Fruit fly (Drosophila melanogaster) whole organism, pupa: ENCODE data around the gene CG42246.

ENCODE experiments used
- CG10348 ChIP-seq: fragments of 200-800 bp; sonication (Bioruptor generic); IDR thresholded peaks from 2 replicates; pipeline ENCODE4 v1.3.6; 2022; ENCODE audit warnings: missing biosample characterization, missing genetic modification characterization
- CG12605 ChIP-seq: fragments of 200-800 bp; sonication (Bioruptor generic); IDR thresholded peaks from 2 replicates; pipeline ENCODE4 v1.3.6; 2022; ENCODE audit warnings: missing biosample characterization, missing genetic modification characterization
- CG13204 ChIP-seq: fragments of 200-800 bp; sonication (Bioruptor generic); optimal IDR thresholded peaks from 2 replicates; lab custom pipeline; 2018; ENCODE audit warnings: missing biosample characterization, mild to moderate bottlenecking, missing genetic modification characterization, moderate library complexity
- CG14655 ChIP-seq: fragments of 200-800 bp; sonication (Bioruptor generic); optimal IDR thresholded peaks from 3 replicates; lab custom pipeline; 2017; ENCODE audit warnings: mild to moderate bottlenecking, missing biosample characterization, missing genetic modification reagents, missing genetic modification characterization
- CG15710 ChIP-seq: fragments of 200-800 bp; sonication (Bioruptor generic); optimal IDR thresholded peaks from 2 replicates; lab custom pipeline; 2018; ENCODE audit warnings: missing biosample characterization, mild to moderate bottlenecking, missing genetic modification characterization, moderate library complexity
- CG17806 ChIP-seq: fragments of 200-800 bp; sonication (Bioruptor generic); optimal IDR thresholded peaks from 2 replicates; lab custom pipeline; 2018; ENCODE audit warnings: missing biosample characterization, mild to moderate bottlenecking, missing genetic modification characterization, moderate library complexity
- CG32121 ChIP-seq: fragments of 200-800 bp; sonication (Bioruptor generic); IDR thresholded peaks from 2 replicates; pipeline ENCODE4 v1.3.6; 2022; ENCODE audit warnings: missing biosample characterization, missing genetic modification characterization
- CG34367 ChIP-seq: fragments of 200-800 bp; sonication (Bioruptor generic); optimal IDR thresholded peaks from 2 replicates; lab custom pipeline; 2018; ENCODE audit warnings: missing biosample characterization, mild to moderate bottlenecking, missing genetic modification characterization
- CG4496 ChIP-seq: fragments of 200-800 bp; sonication (Bioruptor generic); IDR thresholded peaks from 3 replicates; pipeline ENCODE4 v1.3.6; 2022; ENCODE audit warnings: missing biosample characterization, missing genetic modification characterization
- CG8159 ChIP-seq: fragments of 200-800 bp; sonication (Bioruptor generic); optimal IDR thresholded peaks from 3 replicates; lab custom pipeline; 2018; ENCODE audit warnings: missing biosample characterization, mild to moderate bottlenecking, missing genetic modification characterization, moderate library complexity
- CG8301 ChIP-seq: fragments of 200-800 bp; sonication (Bioruptor generic); optimal IDR thresholded peaks from 2 replicates; lab custom pipeline; 2018; ENCODE audit warnings: missing biosample characterization, mild to moderate bottlenecking, missing genetic modification characterization
- CG9948 ChIP-seq: fragments of 200-800 bp; sonication (Bioruptor generic); optimal IDR thresholded peaks from 2 replicates; lab custom pipeline; 2018; ENCODE audit warnings: missing biosample characterization, mild to moderate bottlenecking, missing genetic modification characterization, moderate library complexity
- D1 ChIP-seq: fragments of 200-800 bp; sonication (Bioruptor generic); optimal IDR thresholded peaks from 2 replicates; lab custom pipeline; 2018; ENCODE audit warnings: missing biosample characterization, mild to moderate bottlenecking, missing genetic modification characterization, moderate library complexity
- EcR ChIP-seq: fragments of 200-800 bp; sonication (Bioruptor generic); optimal IDR thresholded peaks from 3 replicates; lab custom pipeline; 2019; ENCODE audit warnings: missing biosample characterization, missing genetic modification characterization, mild to moderate bottlenecking, moderate library complexity, missing genetic modification reagents
- Ets98B ChIP-seq: fragments of 200-800 bp; sonication (Bioruptor generic); IDR thresholded peaks from 2 replicates; pipeline ENCODE4 v1.3.6; 2022; ENCODE audit warnings: missing biosample characterization, missing genetic modification characterization
- Pif1A ChIP-seq: fragments of 200-800 bp; sonication (Bioruptor generic); optimal IDR thresholded peaks from 3 replicates; lab custom pipeline; 2016; ENCODE audit warnings: missing biosample characterization, missing genetic modification characterization
- Pif1B ChIP-seq: fragments of 200-800 bp; sonication (Bioruptor generic); optimal IDR thresholded peaks from 3 replicates; lab custom pipeline; 2016; ENCODE audit warnings: missing biosample characterization, missing genetic modification characterization
- Snoo ChIP-seq: fragments of 200-800 bp; sonication (Bioruptor generic); optimal IDR thresholded peaks from 3 replicates; lab custom pipeline; 2017; ENCODE audit warnings: missing biosample characterization, mild to moderate bottlenecking, missing genetic modification characterization, inconsistent platforms
- fd96Ca ChIP-seq: fragments of 200-800 bp; sonication (Bioruptor generic); IDR thresholded peaks from 3 replicates; pipeline ENCODE4 v1.3.6; 2022; ENCODE audit warnings: missing biosample characterization, missing genetic modification characterization
- gl ChIP-seq: fragments of 200-800 bp; sonication (Bioruptor generic); optimal IDR thresholded peaks from 2 replicates; lab custom pipeline; 2018; ENCODE audit warnings: missing biosample characterization, mild to moderate bottlenecking, missing genetic modification characterization
- rn ChIP-seq: fragments of 200-800 bp; sonication (Bioruptor generic); IDR thresholded peaks from 2 replicates; pipeline ENCODE4 v1.3.6; 2022; ENCODE audit warnings: missing biosample characterization, missing genetic modification characterization

CG42246 gene

DNA sequence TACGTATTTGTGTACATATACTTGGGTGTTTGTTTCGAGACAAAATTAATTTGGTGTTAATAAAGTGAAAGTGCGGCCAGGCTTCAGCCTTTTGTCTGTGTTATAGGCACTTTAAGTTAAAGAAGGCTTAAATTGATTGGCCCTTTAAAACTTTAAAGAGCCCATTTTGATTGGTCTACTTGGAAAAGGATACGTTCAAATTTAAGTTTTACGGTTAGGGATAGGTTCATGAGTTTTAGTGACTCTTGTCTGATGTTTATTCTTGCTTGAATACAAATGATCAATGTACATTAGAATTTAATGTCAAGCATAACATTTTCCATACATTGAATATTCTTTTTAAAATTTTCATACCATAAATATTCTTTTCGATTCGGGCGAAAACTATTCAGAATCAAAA, 4.8 kb downstream of the CG42246 start, which contains the start of gene CG32727:
Gene CG32727 (plus strand): TSS at position 301 of the 400 bp plus-strand sequence.
- TF ChIP-seq CG10348 (GFP tag; lab: Robert Waterston, UW): no peak
- no peak for TF ChIP-seq CG4496
- TF ChIP-seq CG17806 (tag; lab: Kevin White, UChicago): no peak
- TF ChIP-seq CG12605 (GFP tag; lab: Robert Waterston, UW): no peak
- TF ChIP-seq CG15710 (tag; lab: Kevin White, UChicago): no peak
- no peak for TF ChIP-seq Ets98B (GFP tag; lab: Robert Waterston, UW)
- no peak for TF ChIP-seq CG34367 (tag; lab: Kevin White, UChicago)
- TF ChIP-seq CG9948 (tag; lab: Kevin White, UChicago): no peak
- no peak for TF ChIP-seq fd96Ca (GFP tag; lab: Robert Waterston, UW)
- no peak for TF ChIP-seq Pif1A (GFP tag; lab: Kevin White, UChicago)
- no peak for TF ChIP-seq CG8159

DNA sequence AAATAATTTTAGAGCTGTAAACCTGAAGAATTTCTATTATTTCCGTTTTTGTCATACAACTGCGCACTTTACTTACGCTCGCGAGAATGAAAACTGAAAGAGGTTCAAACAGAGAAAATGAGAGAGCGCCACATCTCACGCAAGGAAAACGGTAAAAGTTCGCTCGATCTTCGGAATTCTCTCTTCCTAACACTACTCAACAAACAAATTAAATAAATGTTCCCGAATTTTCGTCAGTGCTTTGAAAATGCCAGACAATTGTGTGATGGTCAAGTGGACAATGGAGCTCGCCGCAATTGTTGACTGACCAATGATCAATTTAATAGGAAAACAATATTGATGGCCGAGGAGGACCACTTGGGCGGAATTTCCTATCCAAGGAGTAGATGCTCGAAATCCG, 6.0 kb downstream of the CG42246 start, which contains the start of gene CG1677:
Gene CG1677 (minus strand): TSS at position 101 of the 400 bp plus-strand sequence.
- TF ChIP-seq D1 (tag; lab: Kevin White, UChicago) (no peak), CG34367 (tag; lab: Kevin White, UChicago) (no peak), Pif1A (GFP tag; lab: Kevin White, UChicago) (no peak), CG8301 (tag; lab: Kevin White, UChicago) (no peak), CG12605 (GFP tag; lab: Robert Waterston, UW) (no peak), gl (tag; lab: Kevin White, UChicago) (no peak), rn (GFP tag; lab: Robert Waterston, UW) (no peak), CG8159 (no peak), Snoo (tag; lab: Kevin White, UChicago) (no peak), EcR (GFP tag; lab: Kevin White, UChicago) (no peak), CG9948 (tag; lab: Kevin White, UChicago) (no peak), fd96Ca (GFP tag; lab: Robert Waterston, UW) (no peak)

DNA sequence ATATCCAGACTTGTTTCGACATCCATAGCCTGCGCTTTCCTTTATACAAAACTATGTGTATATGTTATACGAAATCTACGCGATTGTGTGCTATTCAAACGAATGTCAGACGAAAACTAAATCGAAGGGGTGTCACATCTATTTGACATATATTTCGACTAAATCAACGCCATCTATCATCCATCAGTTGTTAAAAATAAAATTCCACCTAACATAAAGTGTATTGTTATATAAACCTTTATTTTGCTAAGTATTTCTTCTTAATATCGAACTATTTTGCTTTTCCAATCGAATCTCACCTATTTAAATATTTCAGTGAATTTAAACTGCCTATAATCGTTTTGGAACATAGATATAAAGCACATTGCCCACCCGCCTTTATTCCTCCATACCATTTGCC, 8.6 kb downstream of the CG42246 start, which contains the start of gene CG15035:
Gene CG15035 (minus strand): TSS at position 101 of the 400 bp plus-strand sequence.
- TF ChIP-seq fd96Ca (GFP tag; lab: Robert Waterston, UW): no peak
- TF ChIP-seq CG17806 (tag; lab: Kevin White, UChicago): no peak
- TF ChIP-seq CG34367 (tag; lab: Kevin White, UChicago): no peak
- no peak for TF ChIP-seq CG13204 (GFP tag; lab: Kevin White, UChicago)
- no peak for TF ChIP-seq CG32121
- TF ChIP-seq rn (GFP tag; lab: Robert Waterston, UW): no peak
- no peak for TF ChIP-seq CG15710 (tag; lab: Kevin White, UChicago)

dm6 chrX:7382890-7383289, 28.8 kb downstream of the CG42246 start, which contains the start of gene CG42781:
Gene CG42781, minus strand, starts transcription at chrX:7382990.
- TF ChIP-seq CG8159 (no peak), gl (tag; lab: Kevin White, UChicago) (no peak), CG8301 (tag; lab: Kevin White, UChicago) (no peak), CG12605 (GFP tag; lab: Robert Waterston, UW) (no peak), Snoo (tag; lab: Kevin White, UChicago) (no peak), CG10348 (GFP tag; lab: Robert Waterston, UW) (no peak), rn (GFP tag; lab: Robert Waterston, UW) (no peak), fd96Ca (GFP tag; lab: Robert Waterston, UW) (no peak), Ets98B (GFP tag; lab: Robert Waterston, UW) (no peak), EcR (GFP tag; lab: Kevin White, UChicago) (no peak), CG15710 (tag; lab: Kevin White, UChicago) (no peak), D1 (tag; lab: Kevin White, UChicago) (no peak)

DNA sequence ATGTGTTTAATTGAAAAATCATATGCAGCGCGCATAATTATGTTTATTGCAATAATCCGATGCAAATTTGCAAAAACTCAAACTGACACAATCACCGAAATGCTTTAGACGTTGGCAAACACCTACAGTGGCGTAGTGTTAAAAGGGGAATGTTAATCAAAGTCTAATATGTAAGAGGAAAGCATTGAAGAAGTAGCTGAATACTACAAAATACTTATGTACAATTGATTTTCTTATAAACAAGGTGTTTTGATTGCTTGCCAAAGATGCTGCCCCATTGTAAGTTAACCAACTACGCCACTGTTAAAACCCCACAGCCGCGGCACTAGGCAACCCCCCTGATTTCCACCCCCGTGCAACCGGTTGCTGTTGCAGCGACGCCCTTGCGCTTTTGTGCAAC, 32.1 kb downstream of the CG42246 start:
- TF ChIP-seq CG17806 (tag; lab: Kevin White, UChicago) (no peak), CG9948 (tag; lab: Kevin White, UChicago) (peak; percentile 35), EcR (GFP tag; lab: Kevin White, UChicago) (no peak), CG32121 (no peak), Pif1A (GFP tag; lab: Kevin White, UChicago) (peak; percentile 37), CG12605 (GFP tag; lab: Robert Waterston, UW) (no peak), CG14655 (peak; percentile 37), Snoo (tag; lab: Kevin White, UChicago) (no peak), D1 (tag; lab: Kevin White, UChicago) (no peak), CG8301 (tag; lab: Kevin White, UChicago) (peak; percentile 21), gl (tag; lab: Kevin White, UChicago) (no peak), rn (GFP tag; lab: Robert Waterston, UW) (no peak), CG34367 (tag; lab: Kevin White, UChicago) (peak; percentile 8), CG8159 (peak; percentile 52), CG13204 (GFP tag; lab: Kevin White, UChicago) (no peak), Ets98B (GFP tag; lab: Robert Waterston, UW) (no peak), CG15710 (tag; lab: Kevin White, UChicago) (peak; percentile 43), Pif1B (GFP tag; lab: Kevin White, UChicago) (no peak), fd96Ca (GFP tag; lab: Robert Waterston, UW) (peak; percentile 45; the same call in 1 of the 3 replicates), CG10348 (GFP tag; lab: Robert Waterston, UW) (no peak), CG4496 (no peak)

dm6 chrX:7377840-7378239, 33.9 kb downstream of the CG42246 start, which contains the start of gene CheA7a:
Gene CheA7a, plus strand, starts transcription at chrX:7378140.
- no peak for TF ChIP-seq CG32121
- TF ChIP-seq Pif1A (GFP tag; lab: Kevin White, UChicago): no peak
- TF ChIP-seq CG13204 (GFP tag; lab: Kevin White, UChicago): no peak
